Fruit fly (Drosophila melanogaster) whole organism, embryonic: Measurements from ENCODE around the gene r2d2.

Experiments
- CG12299 ChIP-seq: fragments of 200-800 bp; sonication (Bioruptor generic); optimal IDR thresholded peaks from 2 replicates; lab custom pipeline; 2018; ENCODE audit warnings: missing biosample characterization, mild to moderate bottlenecking, missing genetic modification characterization
- CG17359 ChIP-seq: fragments of 200-800 bp; sonication (Bioruptor generic); optimal IDR thresholded peaks from 3 replicates; lab custom pipeline; 2018; ENCODE audit warnings: missing biosample characterization, mild to moderate bottlenecking, missing genetic modification characterization, moderate library complexity
- CG17829 ChIP-seq: fragments of 200-800 bp; optimal IDR thresholded peaks from 2 replicates; lab custom pipeline; 2019; ENCODE audit warnings: missing biosample characterization, mild to moderate bottlenecking, missing genetic modification characterization, moderate library complexity
- CG18599 ChIP-seq: fragments of 200-800 bp; sonication (Bioruptor generic); optimal IDR thresholded peaks from 3 replicates; lab custom pipeline; 2017; ENCODE audit warnings: missing biosample characterization, missing genetic modification characterization, mild to moderate bottlenecking, moderate library complexity, missing genetic modification reagents
- CG2678 ChIP-seq: fragments of 200-800 bp; sonication (Bioruptor generic); optimal IDR thresholded peaks from 3 replicates; lab custom pipeline; 2019; ENCODE audit warnings: missing biosample characterization, mild to moderate bottlenecking, missing genetic modification characterization, moderate library complexity
- CG2712 ChIP-seq: fragments of 200-800 bp; optimal IDR thresholded peaks from 3 replicates; lab custom pipeline; 2019; ENCODE audit warnings: missing biosample characterization, mild to moderate bottlenecking, missing genetic modification characterization, moderate library complexity
- CG2875 ChIP-seq: fragments of 200-800 bp; sonication (Bioruptor generic); optimal IDR thresholded peaks from 2 replicates; lab custom pipeline; 2017; ENCODE audit warnings: missing biosample characterization, mild to moderate bottlenecking, missing genetic modification characterization, missing genetic modification reagents
- CG3407 ChIP-seq: fragments of 200-800 bp; sonication (Bioruptor generic); optimal IDR thresholded peaks from 2 replicates; lab custom pipeline; 2018; ENCODE audit warnings: missing biosample characterization, mild to moderate bottlenecking, missing genetic modification characterization
- CG3847 ChIP-seq: fragments of 200-800 bp; sonication (Bioruptor generic); IDR thresholded peaks from 2 replicates; pipeline ENCODE4 v1.3.6; 2022; ENCODE audit warnings: missing biosample characterization, missing genetic modification characterization
- CG4360 ChIP-seq: fragments of 200-800 bp; sonication (Bioruptor generic); IDR thresholded peaks from 2 replicates; pipeline ENCODE4 v1.3.6; 2022; ENCODE audit warnings: missing biosample characterization, missing genetic modification characterization
- CG6813 ChIP-seq: fragments of 200-800 bp; sonication (Bioruptor generic); optimal IDR thresholded peaks from 2 replicates; lab custom pipeline; 2017; ENCODE audit warnings: missing biosample characterization, missing genetic modification characterization, mild to moderate bottlenecking, moderate library complexity, missing genetic modification reagents
- CG7963 ChIP-seq: fragments of 200-800 bp; sonication (Bioruptor generic); IDR thresholded peaks from 3 replicates; pipeline ENCODE4 v1.3.6; 2022; ENCODE audit warnings: missing biosample characterization, missing genetic modification characterization; ENCODE audit not compliant: partially characterized antibody
- CG9876 ChIP-seq: fragments of 200-800 bp; sonication (Bioruptor generic); optimal IDR thresholded peaks from 2 replicates; lab custom pipeline; 2016; ENCODE audit warnings: missing biosample characterization, missing genetic modification characterization
- Camta ChIP-seq: fragments of 200-800 bp; sonication (Bioruptor generic); optimal IDR thresholded peaks from 2 replicates; lab custom pipeline; 2016; ENCODE audit warnings: missing biosample characterization, missing genetic modification characterization
- Chrac-16 ChIP-seq: fragments of 200-800 bp; sonication (Bioruptor generic); optimal IDR thresholded peaks from 3 replicates; lab custom pipeline; 2016; ENCODE audit warnings: missing biosample characterization, missing genetic modification characterization
- CrebB ChIP-seq: fragments of 200-800 bp; sonication (Bioruptor generic); optimal IDR thresholded peaks from 3 replicates; lab custom pipeline; 2018; ENCODE audit warnings: missing biosample characterization, mild to moderate bottlenecking, missing genetic modification characterization
- D19B ChIP-seq: fragments of 200-800 bp; sonication (Bioruptor generic); optimal IDR thresholded peaks from 2 replicates; lab custom pipeline; 2017; ENCODE audit warnings: missing biosample characterization, mild to moderate bottlenecking, missing genetic modification characterization
- E2f2 ChIP-seq: fragments of 200-800 bp; sonication (Bioruptor generic); IDR thresholded peaks from 2 replicates; pipeline ENCODE4 v1.3.6; 2022; ENCODE audit warnings: missing biosample characterization, missing genetic modification characterization
- Fer1 ChIP-seq: fragments of 200-800 bp; sonication (Bioruptor generic); optimal IDR thresholded peaks from 2 replicates; lab custom pipeline; 2017; ENCODE audit warnings: missing biosample characterization, mild to moderate bottlenecking, missing genetic modification characterization
- Nf-YA ChIP-seq: fragments of 200-800 bp; sonication (Bioruptor generic); IDR thresholded peaks from 2 replicates; pipeline ENCODE4 v1.3.6; 2022; ENCODE audit warnings: missing biosample characterization, missing genetic modification characterization
- Nf-YC ChIP-seq: fragments of 200-800 bp; optimal IDR thresholded peaks from 3 replicates; lab custom pipeline; 2019; ENCODE audit warnings: missing biosample characterization, mild to moderate bottlenecking, missing genetic modification characterization, moderate library complexity
- Opbp ChIP-seq: fragments of 200-800 bp; sonication (Bioruptor generic); IDR thresholded peaks from 3 replicates; pipeline ENCODE4 v1.3.6; 2022; ENCODE audit warnings: missing biosample characterization, missing genetic modification characterization; ENCODE audit not compliant: partially characterized antibody
- Rfx ChIP-seq: fragments of 200-800 bp; sonication (Bioruptor generic); IDR thresholded peaks from 2 replicates; pipeline ENCODE4 v1.3.6; 2022; ENCODE audit warnings: missing biosample characterization, missing genetic modification characterization
- Sin3A ChIP-seq: fragments of >200 bp; optimal IDR thresholded peaks from 2 replicates; lab custom pipeline; 2018
- Sry-δ ChIP-seq: fragments of 200-800 bp; sonication (Bioruptor generic); optimal IDR thresholded peaks from 2 replicates; lab custom pipeline; 2016; ENCODE audit warnings: missing biosample characterization, missing genetic modification characterization
- Trl ChIP-seq, 3 experiments: fragments of >200 bp in 2 of 3; fragments of 200-800 bp in 1 of 3; sonication (Bioruptor generic) in 1 of 3; optimal IDR thresholded peaks; 2 replicates in 1 of 3; 3 replicates in 2 of 3; lab custom pipeline; 2016 to 2017; ENCODE audit warnings: missing biosample characterization in 1 of 3, missing genetic modification characterization in 1 of 3
- Vsx1 ChIP-seq: fragments of 200-800 bp; sonication (Bioruptor generic); optimal IDR thresholded peaks from 2 replicates; lab custom pipeline; 2017; ENCODE audit warnings: missing biosample characterization, mild to moderate bottlenecking, missing genetic modification characterization, missing genetic modification reagents
- aop ChIP-seq: fragments of 200-800 bp; sonication (Bioruptor generic); IDR thresholded peaks from 2 replicates; pipeline ENCODE4 v1.3.6; 2022; ENCODE audit warnings: missing biosample characterization, missing genetic modification characterization
- ap ChIP-seq: fragments of 200-800 bp; sonication (Bioruptor generic); IDR thresholded peaks from 2 replicates; pipeline ENCODE4 v1.3.6; 2022; ENCODE audit warnings: missing biosample characterization, missing genetic modification characterization
- bbx ChIP-seq: fragments of 200-800 bp; sonication (Bioruptor generic); IDR thresholded peaks from 2 replicates; pipeline ENCODE4 v1.3.6; 2022; ENCODE audit warnings: missing biosample characterization, missing genetic modification characterization; ENCODE audit not compliant: partially characterized antibody
- bsh ChIP-seq, 2 experiments: fragments of 200-800 bp; sonication (Bioruptor generic); optimal IDR thresholded peaks; 2 replicates each; lab custom pipeline; 2017 to 2018; ENCODE audit warnings: mild to moderate bottlenecking in 2 of 2, missing biosample characterization in 2 of 2, missing genetic modification characterization in 2 of 2, moderate library complexity in 1 of 2
- exex ChIP-seq: fragments of 200-800 bp; sonication (Bioruptor generic); optimal IDR thresholded peaks from 4 replicates; lab custom pipeline; 2018; ENCODE audit warnings: missing biosample characterization, mild to moderate bottlenecking, missing genetic modification characterization, moderate library complexity
- gcm2 ChIP-seq: fragments of 200-800 bp; sonication (Bioruptor generic); optimal IDR thresholded peaks from 2 replicates; lab custom pipeline; 2016; ENCODE audit warnings: missing biosample characterization, missing genetic modification characterization
- grn ChIP-seq: fragments of 200-800 bp; sonication (Bioruptor generic); optimal IDR thresholded peaks from 3 replicates; lab custom pipeline; 2017; ENCODE audit warnings: missing biosample characterization, missing genetic modification characterization
- gro ChIP-seq: fragments of 200-800 bp; sonication (Bioruptor generic); optimal IDR thresholded peaks from 2 replicates; lab custom pipeline; 2016; ENCODE audit warnings: missing biosample characterization, missing genetic modification characterization
- gsb-n ChIP-seq: fragments of 200-800 bp; sonication (Bioruptor generic); optimal IDR thresholded peaks from 3 replicates; lab custom pipeline; 2018; ENCODE audit warnings: missing biosample characterization, mild to moderate bottlenecking, missing genetic modification characterization
- her ChIP-seq: fragments of 200-800 bp; sonication (Bioruptor generic); optimal IDR thresholded peaks from 2 replicates; lab custom pipeline; 2016; ENCODE audit warnings: missing biosample characterization, missing genetic modification characterization
- lab ChIP-seq: fragments of 200-800 bp; sonication (Bioruptor generic); optimal IDR thresholded peaks from 3 replicates; lab custom pipeline; 2017; ENCODE audit warnings: missing biosample characterization, missing genetic modification characterization, mild to moderate bottlenecking, moderate library complexity, missing genetic modification reagents
- lov ChIP-seq, 2 experiments: fragments of 200-800 bp in 1 of 2; fragments of >200 bp in 1 of 2; sonication (Bioruptor generic) in 1 of 2; IDR thresholded peaks in 1 of 2; optimal IDR thresholded peaks in 1 of 2; 2 replicates in 1 of 2; 3 replicates in 1 of 2; pipeline versions ENCODE4 v1.3.6 to Lab custom; 2017 to 2022; ENCODE audit warnings: missing biosample characterization in 1 of 2, missing genetic modification characterization in 1 of 2
- luna ChIP-seq: fragments of 200-800 bp; sonication (Bioruptor generic); optimal IDR thresholded peaks from 2 replicates; lab custom pipeline; 2016; ENCODE audit warnings: missing biosample characterization, missing genetic modification characterization
- mam ChIP-seq: fragments of 200-800 bp; sonication (Bioruptor generic); optimal IDR thresholded peaks from 3 replicates; lab custom pipeline; 2016; ENCODE audit warnings: missing biosample characterization, missing genetic modification characterization
- odd ChIP-seq: fragments of 200-800 bp; sonication (Bioruptor generic); optimal IDR thresholded peaks from 2 replicates; lab custom pipeline; 2017; ENCODE audit warnings: missing biosample characterization, mild to moderate bottlenecking, missing genetic modification characterization
- pfk ChIP-seq: fragments of 200-800 bp; sonication (Bioruptor generic); optimal IDR thresholded peaks from 2 replicates; lab custom pipeline; 2018; ENCODE audit warnings: missing biosample characterization, mild to moderate bottlenecking, missing genetic modification characterization, moderate library complexity
- prd ChIP-seq, 3 experiments: fragments of >200 bp in 2 of 3; fragments of 200-800 bp in 1 of 3; sonication (Bioruptor generic) in 1 of 3; optimal IDR thresholded peaks in 2 of 3; IDR thresholded peaks in 1 of 3; 2 replicates in 2 of 3; 3 replicates in 1 of 3; pipeline versions ENCODE4 v1.3.6 to Lab custom; 2017 to 2022; ENCODE audit warnings: missing biosample characterization in 1 of 3, missing genetic modification characterization in 1 of 3
- slbo ChIP-seq: fragments of 200-800 bp; sonication (Bioruptor generic); IDR thresholded peaks from 2 replicates; pipeline ENCODE4 v1.3.6; 2022; ENCODE audit warnings: missing biosample characterization, missing genetic modification characterization
- tap ChIP-seq: fragments of 200-800 bp; optimal IDR thresholded peaks from 3 replicates; lab custom pipeline; 2019; ENCODE audit warnings: missing biosample characterization, mild to moderate bottlenecking, missing genetic modification characterization, moderate library complexity
- wdn ChIP-seq: fragments of 200-800 bp; sonication (Bioruptor generic); IDR thresholded peaks from 2 replicates; pipeline ENCODE4 v1.3.6; 2022; ENCODE audit warnings: missing biosample characterization, missing genetic modification characterization
- z ChIP-seq: fragments of 200-800 bp; sonication (Bioruptor generic); IDR thresholded peaks from 3 replicates; pipeline ENCODE4 v1.3.6; 2022; ENCODE audit warnings: missing biosample characterization, missing genetic modification characterization

Gene r2d2

DNA sequence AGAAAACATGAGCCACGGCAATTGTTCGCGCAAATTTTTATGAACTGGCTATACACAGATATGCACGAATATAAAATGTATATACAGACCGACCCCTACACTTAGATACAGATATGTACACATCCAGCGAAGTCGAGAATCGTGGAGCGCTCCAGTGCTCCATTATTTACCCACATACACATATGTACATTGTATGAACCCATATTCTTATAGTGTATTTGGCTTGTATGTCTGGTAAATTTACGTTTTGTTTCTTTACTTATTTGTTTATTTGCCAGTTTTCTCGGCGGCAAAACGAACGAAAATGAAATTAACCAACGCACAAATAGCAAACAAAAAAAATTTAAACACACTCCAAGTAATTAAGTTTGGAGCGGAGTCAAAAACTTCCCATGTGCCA lies 13.4 kb downstream of the r2d2 start (continued):
- TF ChIP-seq exex (tag; lab: Kevin White, UChicago) = peak; percentile 41
- peak; percentile 30 for TF ChIP-seq tap
- TF ChIP-seq odd (GFP tag; lab: Kevin White, UChicago) = peak; percentile 54
- TF ChIP-seq grn (GFP tag; lab: Kevin White, UChicago) = peak; percentile 51
- TF ChIP-seq E2f2 (GFP tag; lab: Robert Waterston, UW) = peak; percentile 14; the same call in 1 of the 2 replicates
- peak; percentile 41 for TF ChIP-seq CG3847 (GFP tag; lab: Robert Waterston, UW)
- TF ChIP-seq Nf-YC (tag; lab: Kevin White, UChicago) = peak; percentile 19
- TF ChIP-seq CG2712 (tag; lab: Kevin White, UChicago) = peak; percentile 34
- TF ChIP-seq her (GFP tag; lab: Kevin White, UChicago) = peak; percentile 11
- no peak for TF ChIP-seq slbo (GFP tag; lab: Robert Waterston, UW)
- peak; percentile 37; the same call in 1 of the 2 replicates for TF ChIP-seq wdn (GFP tag; lab: Robert Waterston, UW)
- TF ChIP-seq CG2678 (tag; lab: Kevin White, UChicago) = peak; percentile 80
- TF ChIP-seq Vsx1 (GFP tag; lab: Kevin White, UChicago) = peak; percentile 7
- peak; percentile 60 for TF ChIP-seq CG17359 (tag; lab: Kevin White, UChicago)
- TF ChIP-seq D19B = peak; percentile 1
- no peak for TF ChIP-seq lov (optimal IDR thresholded peaks at IDR 0.05; lab: Kevin White, UChicago)
- TF ChIP-seq lov (GFP tag; IDR thresholded peaks at IDR 0.05; lab: Robert Waterston, UW) = 0 out of 3 replicates have a peak, but pooled peaks have one; percentile 55
- no peak for TF ChIP-seq prd (optimal IDR thresholded peaks at IDR 0.05; lab: Kevin White, UChicago)
- TF ChIP-seq prd (GFP tag; IDR thresholded peaks at IDR 0.05; lab: Robert Waterston, UW) = peak; percentile 29; the same call in 1 of the 3 replicates
- TF ChIP-seq lab = peak; percentile 90
- TF ChIP-seq Rfx = peak; percentile 39; the same call in 1 of the 2 replicates
- 0 out of 2 replicates have a peak, but pooled peaks have one; percentile 20 for TF ChIP-seq Nf-YA (GFP tag; lab: Robert Waterston, UW)
- no peak for TF ChIP-seq luna (GFP tag; lab: Kevin White, UChicago)
- TF ChIP-seq Camta (GFP tag; lab: Kevin White, UChicago) = peak; percentile 51
- TF ChIP-seq z (GFP tag; lab: Robert Waterston, UW) = peak; percentile 64; the same call in 1 of the 3 replicates
- TF ChIP-seq gsb-n = peak; percentile 22
- TF ChIP-seq CrebB (tag; lab: Kevin White, UChicago) = peak; percentile 50
- TF ChIP-seq CG18599 (GFP tag; lab: Kevin White, UChicago) = peak; percentile 85
- peak; percentile 39 for TF ChIP-seq CG3407
- TF ChIP-seq Sin3A (lab: Kevin White, UChicago) = no peak
- TF ChIP-seq CG6813 (GFP tag; lab: Kevin White, UChicago) = peak; percentile 83
- no peak for TF ChIP-seq CG9876 (GFP tag; lab: Kevin White, UChicago)
- TF ChIP-seq Chrac-16 (GFP tag; lab: Kevin White, UChicago) = no peak
- TF ChIP-seq CG2875 (GFP tag; lab: Kevin White, UChicago) = peak; percentile 35
- peak; percentile 1 for TF ChIP-seq mam
- no peak for TF ChIP-seq Trl (optimal IDR thresholded peaks at IDR 0.05; lab: Kevin White, UChicago)
- TF ChIP-seq Trl (GFP tag; optimal IDR thresholded peaks at IDR 0.05; lab: Kevin White, UChicago) = no peak
- peak; percentile 70 for TF ChIP-seq pfk (GFP tag; lab: Kevin White, UChicago)
- no peak for TF ChIP-seq CG7963 (GFP tag; lab: Robert Waterston, UW)
- TF ChIP-seq Sry-δ (GFP tag; lab: Kevin White, UChicago) = peak; percentile 1
- TF ChIP-seq Opbp (GFP tag; lab: Robert Waterston, UW) = no peak
- peak; percentile 3 for TF ChIP-seq gcm2 (GFP tag; lab: Kevin White, UChicago)
- peak; percentile 32; the same call in 1 of the 2 replicates for TF ChIP-seq CG4360 (GFP tag; lab: Robert Waterston, UW)
- TF ChIP-seq aop (GFP tag; lab: Robert Waterston, UW) = no peak
- TF ChIP-seq CG17829 (tag; lab: Kevin White, UChicago) = peak; percentile 3
- TF ChIP-seq gro (GFP tag; lab: Kevin White, UChicago) = peak; percentile 77
- peak; percentile 79 for TF ChIP-seq Fer1 (GFP tag; lab: Kevin White, UChicago)
- no peak for TF ChIP-seq ap
- TF ChIP-seq bbx = no peak
- TF ChIP-seq bsh (GFP tag; optimal IDR thresholded peaks at IDR 0.05; lab: Kevin White, UChicago) = peak in 1 of 2 experiments; percentile 40
- peak; percentile 76 for TF ChIP-seq CG12299 (tag; lab: Kevin White, UChicago)
